Worm (Caenorhabditis elegans): Measurements from ENCODE around the gene mut-7.

ce11 chrIII:9528824-9529223, 13.4 kb downstream of the mut-7 start, which contains the start of gene ZK1098.2:
- TF ChIP-seq ama-1 (optimal IDR thresholded peaks at IDR 0.05) (no peak), sox-4 (tag; optimal IDR thresholded peaks at IDR 0.05) (no peak), ceh-2 (tag; optimal IDR thresholded peaks at IDR 0.05) (no peak), F13H6.1 (tag; optimal IDR thresholded peaks at IDR 0.05) (no peak), ceh-14 (tag; optimal IDR thresholded peaks at IDR 0.05) (no peak), ahr-1 (tag; optimal IDR thresholded peaks at IDR 0.05) (no peak), ets-4 (tag; optimal IDR thresholded peaks at IDR 0.05) (no peak)
